Worm (Caenorhabditis elegans): Measurements from ENCODE around the gene T04A11.4.
"Not testable (repeated sequence)": the region's sequence is repeated elsewhere in the genome, so short reads cannot be mapped to it uniquely, and the experiment has no call there.

- TF ChIP-seq aly-2 (tag; optimal IDR thresholded peaks at IDR 0.05); ceh-28 (tag; optimal IDR thresholded peaks at IDR 0.05); ama-1 (optimal IDR thresholded peaks at IDR 0.05); hlh-11 (tag; optimal IDR thresholded peaks at IDR 0.05); lin-13 (GFP tag; optimal IDR thresholded peaks at IDR 0.05); ceh-32 (tag; optimal IDR thresholded peaks at IDR 0.05; ENCODE audit: poor library complexity): not testable (repeated sequence)
These were observed 21.0 kb upstream of the T04A11.4 start, which contains the start of gene sru-17 for ce11 chrIV:12505397-12505796.

Data from whole organism, L4 larva.